Worm (Caenorhabditis elegans) whole organism, mixed stage, embryonic: Measurements from ENCODE around the gene gly-14.

Experiments
- M03D4.4 ChIP-seq: sonication (generic microtip); optimal IDR thresholded peaks from 2 replicates; lab custom pipeline; 2017; ENCODE audit warnings: mild to moderate bottlenecking, missing genetic modification characterization, missing compliant biosample characterization
- bed-3 ChIP-seq: fragments of 200-800 bp; sonication (Bioruptor generic); optimal IDR thresholded peaks from 3 replicates; lab custom pipeline; 2018; ENCODE audit warnings: mild to moderate bottlenecking, missing genetic modification characterization, moderate library complexity, missing compliant biosample characterization
- blmp-1 ChIP-seq: fragments of 150-350 bp; optimal IDR thresholded peaks from 2 replicates; lab custom pipeline; 2014; ENCODE audit warnings: missing biosample characterization, missing genetic modification characterization
- ceh-39 ChIP-seq: fragments of 150-350 bp; optimal IDR thresholded peaks from 2 replicates; lab custom pipeline; 2014; ENCODE audit warnings: missing biosample characterization, missing genetic modification characterization
- ceh-43 ChIP-seq: fragments of 200-800 bp; sonication (Bioruptor generic); optimal IDR thresholded peaks from 2 replicates; lab custom pipeline; 2018; ENCODE audit warnings: mild to moderate bottlenecking, missing genetic modification characterization, moderate library complexity, missing compliant biosample characterization
- ceh-83 ChIP-seq: fragments of 200-800 bp; sonication (Bioruptor generic); optimal IDR thresholded peaks from 2 replicates; lab custom pipeline; 2018; ENCODE audit warnings: mild to moderate bottlenecking, missing genetic modification characterization, missing compliant biosample characterization
- ces-1 ChIP-seq: fragments of 150-350 bp; optimal IDR thresholded peaks from 2 replicates; lab custom pipeline; 2014; ENCODE audit warnings: missing biosample characterization, missing genetic modification reagents, missing genetic modification characterization
- cnd-1 ChIP-seq: fragments of 200-800 bp; sonication (Bioruptor generic); optimal IDR thresholded peaks from 2 replicates; lab custom pipeline; 2018; ENCODE audit warnings: mild to moderate bottlenecking, missing genetic modification characterization, missing compliant biosample characterization
- drap-1 ChIP-seq: fragments of 200-800 bp; sonication (Bioruptor generic); optimal IDR thresholded peaks from 3 replicates; lab custom pipeline; 2018; ENCODE audit warnings: mild to moderate bottlenecking, missing genetic modification characterization, missing compliant biosample characterization
- elt-1 ChIP-seq: sonication (generic microtip); optimal IDR thresholded peaks from 2 replicates; lab custom pipeline; 2017; ENCODE audit warnings: missing genetic modification characterization, mild to moderate bottlenecking, missing compliant biosample characterization, antibody characterized with exemption, moderate library complexity, borderline replicate concordance; ENCODE audit not compliant: insufficient read depth
- elt-3 ChIP-seq: fragments of 150-350 bp; optimal IDR thresholded peaks from 2 replicates; lab custom pipeline; 2014; ENCODE audit warnings: missing biosample characterization, missing genetic modification characterization
- flh-1 ChIP-seq: fragments of 200-800 bp; sonication (Bioruptor generic); optimal IDR thresholded peaks from 2 replicates; lab custom pipeline; 2018; ENCODE audit warnings: mild to moderate bottlenecking, missing genetic modification characterization, moderate library complexity, missing compliant biosample characterization
- ham-2 ChIP-seq: fragments of 200-800 bp; sonication (Bioruptor generic); optimal IDR thresholded peaks from 2 replicates; lab custom pipeline; 2018; ENCODE audit warnings: mild to moderate bottlenecking, missing genetic modification characterization, missing compliant biosample characterization
- hlh-1 ChIP-seq: fragments of 150-350 bp; optimal IDR thresholded peaks from 2 replicates; lab custom pipeline; 2014; ENCODE audit warnings: missing biosample characterization, missing genetic modification reagents, missing genetic modification characterization
- lin-13 ChIP-seq: fragments of 150-350 bp; optimal IDR thresholded peaks from 2 replicates; lab custom pipeline; 2014; ENCODE audit warnings: missing biosample characterization, missing genetic modification characterization
- lin-32 ChIP-seq: fragments of 200-800 bp; sonication (Bioruptor generic); optimal IDR thresholded peaks from 2 replicates; lab custom pipeline; 2018; ENCODE audit warnings: mild to moderate bottlenecking, missing genetic modification characterization, missing compliant biosample characterization
- lsy-2 ChIP-seq: fragments of 150-350 bp; optimal IDR thresholded peaks from 2 replicates; lab custom pipeline; 2014; ENCODE audit warnings: missing biosample characterization, missing genetic modification characterization
- mab-5 ChIP-seq: fragments of 150-350 bp; optimal IDR thresholded peaks from 2 replicates; lab custom pipeline; 2014; ENCODE audit warnings: missing biosample characterization, missing genetic modification characterization
- nhr-12 ChIP-seq: fragments of 150-350 bp; optimal IDR thresholded peaks from 2 replicates; lab custom pipeline; 2014; ENCODE audit warnings: missing biosample characterization, missing genetic modification characterization
- nhr-2 ChIP-seq: fragments of 150-350 bp; optimal IDR thresholded peaks from 2 replicates; lab custom pipeline; 2014; ENCODE audit warnings: missing biosample characterization, missing genetic modification characterization
- nhr-237 ChIP-seq: fragments of 150-350 bp; optimal IDR thresholded peaks from 2 replicates; lab custom pipeline; 2014; ENCODE audit warnings: missing biosample characterization, missing genetic modification characterization
- nhr-28 ChIP-seq: fragments of 150-350 bp; optimal IDR thresholded peaks from 2 replicates; lab custom pipeline; 2014; ENCODE audit warnings: missing biosample characterization, missing genetic modification characterization
- nhr-76 ChIP-seq: sonication (generic microtip); optimal IDR thresholded peaks from 2 replicates; lab custom pipeline; 2017; ENCODE audit warnings: missing biosample characterization, missing genetic modification characterization
- pha-4 ChIP-seq: fragments of 150-350 bp; optimal IDR thresholded peaks from 2 replicates; lab custom pipeline; 2018; ENCODE audit warnings: missing biosample characterization, missing genetic modification reagents, missing genetic modification characterization
- sem-2 ChIP-seq: fragments of 200-800 bp; sonication (Bioruptor generic); optimal IDR thresholded peaks from 2 replicates; lab custom pipeline; 2018; ENCODE audit warnings: mild to moderate bottlenecking, missing genetic modification characterization, missing compliant biosample characterization
- snpc-4 ChIP-seq: fragments of 150-350 bp; optimal IDR thresholded peaks from 2 replicates; lab custom pipeline; 2014; ENCODE audit warnings: missing biosample characterization, missing genetic modification characterization
- unc-120 ChIP-seq: sonication (generic microtip); optimal IDR thresholded peaks from 2 replicates; lab custom pipeline; 2017; ENCODE audit warnings: missing genetic modification characterization, missing compliant biosample characterization; ENCODE audit not compliant: poor library complexity, severe bottlenecking
- unc-62 ChIP-seq: fragments of 150-350 bp; optimal IDR thresholded peaks from 2 replicates; lab custom pipeline; 2014; ENCODE audit warnings: missing biosample characterization, missing genetic modification reagents, missing genetic modification characterization
- zip-8 ChIP-seq: fragments of 150-350 bp; optimal IDR thresholded peaks from 2 replicates; lab custom pipeline; 2014; ENCODE audit warnings: missing biosample characterization, missing genetic modification characterization
- ztf-11 ChIP-seq: fragments of 150-350 bp; optimal IDR thresholded peaks from 2 replicates; lab custom pipeline; 2014; ENCODE audit warnings: missing biosample characterization, missing genetic modification characterization

The gly-14 gene

ce11 chrIII:3529744-3530208, 36.7 kb upstream of the gly-14 start, which contains the start of gene pitp-1:
Gene pitp-1 (minus strand): TSS chrIII:3529794.
- no peak for TF ChIP-seq ces-1 (GFP tag; lab: Kevin White, UChicago)
- no peak for TF ChIP-seq hlh-1 (tag; lab: Kevin White, UChicago)
- TF ChIP-seq lin-32: no peak
- TF ChIP-seq cnd-1 (tag; lab: Kevin White, UChicago): no peak
- TF ChIP-seq, all 35 proteins: peak for 0

ce11 chrIII:3528342-3528741, 35.3 kb upstream of the gly-14 start, which contains the start of gene rpl-37:
Gene rpl-37 (plus strand): TSS chrIII:3528642.
- TF ChIP-seq unc-62 (GFP tag; lab: Kevin White, UChicago) (no peak), ztf-11 (tag; lab: Kevin White, UChicago) (no peak), zip-8 (tag; lab: Kevin White, UChicago) (no peak)

ce11 chrIII:3523363-3523762, 30.3 kb upstream of the gly-14 start:
- TF ChIP-seq sem-2 (GFP tag; lab: Kevin White, UChicago): no peak
- TF ChIP-seq ham-2 (GFP tag; lab: Kevin White, UChicago): no peak
- no peak for TF ChIP-seq nhr-76 (tag; lab: Kevin White, UChicago)
- TF ChIP-seq pha-4 (tag; lab: Kevin White, UChicago): no peak
- no peak for TF ChIP-seq ceh-39
- no peak for TF ChIP-seq blmp-1 (tag; lab: Kevin White, UChicago)
- no peak for TF ChIP-seq nhr-2 (tag; lab: Kevin White, UChicago)
- TF ChIP-seq bed-3: no peak
- no peak for TF ChIP-seq elt-3
- no peak for TF ChIP-seq hlh-1 (tag; lab: Kevin White, UChicago)
- no peak for TF ChIP-seq flh-1
- TF ChIP-seq lsy-2 (tag; lab: Kevin White, UChicago): no peak
- no peak for TF ChIP-seq ceh-83 (GFP tag; lab: Kevin White, UChicago)
- TF ChIP-seq unc-62 (GFP tag; lab: Kevin White, UChicago): no peak
- TF ChIP-seq, all 35 proteins: peak for 0

- no peak for TF ChIP-seq nhr-237
- TF ChIP-seq ceh-43 (GFP tag; lab: Kevin White, UChicago): no peak
- TF ChIP-seq M03D4.4 (tag; lab: Kevin White, UChicago): no peak
- no peak for TF ChIP-seq lsy-2 (tag; lab: Kevin White, UChicago)
- TF ChIP-seq lin-32: no peak
- no peak for TF ChIP-seq elt-3
- no peak for TF ChIP-seq nhr-12
- TF ChIP-seq ham-2 (GFP tag; lab: Kevin White, UChicago): no peak
- no peak for TF ChIP-seq snpc-4 (tag; lab: Kevin White, UChicago)
- no peak for TF ChIP-seq blmp-1 (tag; lab: Kevin White, UChicago)
- no peak for TF ChIP-seq sem-2 (GFP tag; lab: Kevin White, UChicago)
- no peak for TF ChIP-seq ceh-83 (GFP tag; lab: Kevin White, UChicago)
Measured at ce11 chrIII:3520417-3520816, 27.4 kb upstream of the gly-14 start.

ce11 chrIII:3519505-3519904, 26.5 kb upstream of the gly-14 start, which contains the start of gene hmit-1.3:
Gene hmit-1.3 (minus strand): TSS chrIII:3519607.
- TF ChIP-seq unc-120 (tag; lab: Kevin White, UChicago) (no peak), sem-2 (GFP tag; lab: Kevin White, UChicago) (no peak), elt-1 (no peak), nhr-28 (tag; lab: Kevin White, UChicago) (no peak), ztf-11 (tag; lab: Kevin White, UChicago) (no peak), unc-62 (GFP tag; lab: Kevin White, UChicago) (no peak), nhr-2 (tag; lab: Kevin White, UChicago) (no peak)
- TF ChIP-seq, all 35 proteins: peak for 0

- TF ChIP-seq blmp-1 (tag; lab: Kevin White, UChicago): no peak
- no peak for TF ChIP-seq mab-5 (tag; lab: Kevin White, UChicago)
- no peak for TF ChIP-seq ham-2 (GFP tag; lab: Kevin White, UChicago)
- TF ChIP-seq ceh-39: no peak
- TF ChIP-seq drap-1: no peak
- no peak for TF ChIP-seq nhr-76 (tag; lab: Kevin White, UChicago)
- no peak for TF ChIP-seq lin-13 (tag; lab: Kevin White, UChicago)
- no peak for TF ChIP-seq lsy-2 (tag; lab: Kevin White, UChicago)
- TF ChIP-seq flh-1: no peak
- TF ChIP-seq unc-120 (tag; lab: Kevin White, UChicago): no peak
- no peak for TF ChIP-seq sem-2 (GFP tag; lab: Kevin White, UChicago)
Measured at ce11 chrIII:3511808-3512207, 18.8 kb upstream of the gly-14 start.
